Worm (Caenorhabditis elegans) whole organism, L4 larva: ENCODE measurements around the gene sax-2.

Experiments
- D1046.2 ChIP-seq: fragments of 200-800 bp; sonication (Bioruptor generic); IDR thresholded peaks from 2 replicates; pipeline ENCODE4 v1.3.6; 2022; ENCODE audit warnings: missing genetic modification characterization, missing compliant biosample characterization
- F10B5.3 ChIP-seq: sonication (generic microtip); optimal IDR thresholded peaks from 2 replicates; lab custom pipeline; 2016; ENCODE audit warnings: mild to moderate bottlenecking, missing genetic modification characterization, missing compliant biosample characterization
- F26F4.8 ChIP-seq: fragments of 200-800 bp; sonication (Bioruptor generic); conservative IDR thresholded peaks from 2 replicates; pipeline ENCODE4 v1.3.6; 2022; ENCODE audit warnings: missing genetic modification characterization, missing compliant biosample characterization
- F37D6.2 ChIP-seq: sonication (generic microtip); optimal IDR thresholded peaks from 2 replicates; lab custom pipeline; 2016; ENCODE audit warnings: mild to moderate bottlenecking, missing genetic modification characterization, missing compliant biosample characterization
- R02D3.7 ChIP-seq: fragments of 150-350 bp; sonication (generic microtip); optimal IDR thresholded peaks from 3 replicates; lab custom pipeline; 2014; ENCODE audit warnings: missing biosample characterization, missing genetic modification characterization
- Y5F2A.4 ChIP-seq: fragments of 200-800 bp; sonication (Bioruptor generic); optimal IDR thresholded peaks from 2 replicates; lab custom pipeline; 2018; ENCODE audit warnings: mild to moderate bottlenecking, missing genetic modification characterization, missing compliant biosample characterization
- ZK546.5 ChIP-seq, 2 experiments: sonication (generic microtip); optimal IDR thresholded peaks; 2 replicates each; lab custom pipeline; 2017; ENCODE audit warnings: missing biosample characterization in 2 of 2, missing genetic modification characterization in 2 of 2
- ama-1 ChIP-seq: fragments of 150-350 bp; optimal IDR thresholded peaks from 2 replicates; lab custom pipeline; 2014; ENCODE audit warnings: inconsistent platforms, mixed read lengths
- ceh-20 ChIP-seq: fragments of 200-800 bp; sonication (Bioruptor generic); IDR thresholded peaks from 2 replicates; pipeline ENCODE4 v1.3.6; 2022; ENCODE audit warnings: missing genetic modification reagents, missing genetic modification characterization, missing compliant biosample characterization
- ces-1 ChIP-seq: fragments of 150-350 bp; sonication (generic microtip); optimal IDR thresholded peaks from 4 replicates; lab custom pipeline; 2014; ENCODE audit warnings: missing biosample characterization, missing genetic modification reagents, missing genetic modification characterization
- daf-12 ChIP-seq: fragments of 150-350 bp; optimal IDR thresholded peaks from 2 replicates; lab custom pipeline; 2014; ENCODE audit warnings: missing biosample characterization, missing genetic modification reagents, missing genetic modification characterization
- daf-19 ChIP-seq: fragments of 200-800 bp; sonication (Bioruptor generic); conservative IDR thresholded peaks from 2 replicates; pipeline ENCODE4 v1.3.6; 2022; ENCODE audit warnings: missing genetic modification characterization, missing compliant biosample characterization
- daf-8 ChIP-seq: fragments of 200-800 bp; sonication (Bioruptor generic); IDR thresholded peaks from 2 replicates; pipeline ENCODE4 v1.3.6; 2022; ENCODE audit warnings: missing genetic modification characterization, missing compliant biosample characterization
- dmd-8 ChIP-seq: fragments of 200-800 bp; sonication (Bioruptor generic); IDR thresholded peaks from 2 replicates; pipeline ENCODE4 v1.3.6; 2022; ENCODE audit warnings: missing genetic modification characterization, missing compliant biosample characterization
- duxl-1 ChIP-seq: sonication (generic microtip); optimal IDR thresholded peaks from 2 replicates; lab custom pipeline; 2016; ENCODE audit warnings: mild to moderate bottlenecking, missing genetic modification characterization, moderate library complexity, missing compliant biosample characterization; ENCODE audit not compliant: poor library complexity
- egl-43 ChIP-seq: fragments of 200-800 bp; sonication (Bioruptor generic); IDR thresholded peaks from 2 replicates; pipeline ENCODE4 v1.3.6; 2022; ENCODE audit warnings: missing genetic modification reagents, missing genetic modification characterization, missing compliant biosample characterization
- hif-1 ChIP-seq, 2 experiments: sonication (generic microtip); optimal IDR thresholded peaks; 2 replicates each; lab custom pipeline; 2016 to 2017; ENCODE audit warnings: missing compliant biosample characterization in 2 of 2, missing genetic modification characterization in 2 of 2, missing genetic modification reagents in 2 of 2, missing genotype in 2 of 2, mild to moderate bottlenecking in 1 of 2
- hlh-30 ChIP-seq: sonication (generic microtip); optimal IDR thresholded peaks from 2 replicates; lab custom pipeline; 2017; ENCODE audit warnings: antibody characterized with exemption, mild to moderate bottlenecking, missing genetic modification characterization, missing compliant biosample characterization; ENCODE audit not compliant: insufficient read depth
- hmg-1.1 ChIP-seq: fragments of 200-800 bp; sonication (Bioruptor generic); IDR thresholded peaks from 2 replicates; pipeline ENCODE4 v1.3.6; 2022; ENCODE audit warnings: missing genetic modification reagents, missing genetic modification characterization, missing compliant biosample characterization
- jun-1 ChIP-seq: fragments of 150-350 bp; optimal IDR thresholded peaks from 2 replicates; lab custom pipeline; 2014; ENCODE audit warnings: missing biosample characterization, missing genetic modification reagents, missing genetic modification characterization
- lim-7 ChIP-seq: fragments of 200-800 bp; sonication (Bioruptor generic); IDR thresholded peaks from 2 replicates; pipeline ENCODE4 v1.3.6; 2022; ENCODE audit warnings: missing genetic modification characterization, missing compliant biosample characterization
- lin-1 ChIP-seq: fragments of 200-800 bp; sonication (Bioruptor generic); IDR thresholded peaks from 2 replicates; pipeline ENCODE4 v1.3.6; 2022; ENCODE audit warnings: missing genetic modification reagents, missing genetic modification characterization, missing compliant biosample characterization
- lin-13 ChIP-seq: fragments of 150-350 bp; optimal IDR thresholded peaks from 2 replicates; lab custom pipeline; 2014; ENCODE audit warnings: missing biosample characterization, missing genetic modification reagents, missing genetic modification characterization
- lin-15B ChIP-seq: fragments of 150-350 bp; sonication (generic microtip); optimal IDR thresholded peaks from 3 replicates; lab custom pipeline; 2014; ENCODE audit warnings: missing biosample characterization, missing genetic modification characterization
- lin-39 ChIP-seq: fragments of 150-350 bp; optimal IDR thresholded peaks from 2 replicates; lab custom pipeline; 2014; ENCODE audit warnings: missing biosample characterization, missing genetic modification reagents, missing genetic modification characterization
- lir-3 ChIP-seq: sonication (generic microtip); optimal IDR thresholded peaks from 2 replicates; lab custom pipeline; 2016; ENCODE audit warnings: mild to moderate bottlenecking, missing genetic modification characterization, missing compliant biosample characterization
- madf-5 ChIP-seq, 2 experiments: fragments of 200-800 bp; sonication (Bioruptor generic); IDR thresholded peaks; 2 replicates each; pipeline ENCODE4 v1.3.6; 2022; ENCODE audit warnings: missing compliant biosample characterization in 2 of 2, missing genetic modification characterization in 2 of 2
- madf-9 ChIP-seq: fragments of 200-800 bp; sonication (Bioruptor generic); conservative IDR thresholded peaks from 2 replicates; pipeline ENCODE4 v1.3.6; 2022; ENCODE audit warnings: missing genetic modification reagents, missing genetic modification characterization, missing compliant biosample characterization
- mdt-29 ChIP-seq: fragments of 200-800 bp; sonication (Bioruptor generic); IDR thresholded peaks from 2 replicates; pipeline ENCODE4 v1.3.6; 2022; ENCODE audit warnings: missing genetic modification reagents, missing genetic modification characterization, missing compliant biosample characterization
- mxl-2 ChIP-seq: fragments of 200-800 bp; sonication (Bioruptor generic); conservative IDR thresholded peaks from 2 replicates; pipeline ENCODE4 v1.3.6; 2022; ENCODE audit warnings: missing genetic modification reagents, missing genetic modification characterization, missing compliant biosample characterization
- nhr-102 ChIP-seq: sonication (generic microtip); optimal IDR thresholded peaks from 2 replicates; lab custom pipeline; 2016; ENCODE audit warnings: mild to moderate bottlenecking, missing genetic modification characterization, moderate library complexity, missing compliant biosample characterization
- nhr-111 ChIP-seq: fragments of 200-800 bp; sonication (Bioruptor generic); optimal IDR thresholded peaks from 2 replicates; lab custom pipeline; 2018; ENCODE audit warnings: mild to moderate bottlenecking, missing genetic modification characterization, missing compliant biosample characterization
- nhr-237 ChIP-seq: sonication (generic microtip); optimal IDR thresholded peaks from 2 replicates; lab custom pipeline; 2017; ENCODE audit warnings: missing biosample characterization, missing genetic modification characterization
- nhr-28 ChIP-seq: fragments of 150-350 bp; optimal IDR thresholded peaks from 2 replicates; lab custom pipeline; 2014; ENCODE audit warnings: missing biosample characterization, missing genetic modification characterization
- nhr-41 ChIP-seq: fragments of 200-800 bp; sonication (Bioruptor generic); IDR thresholded peaks from 2 replicates; pipeline ENCODE4 v1.3.6; 2022; ENCODE audit warnings: missing genetic modification reagents, missing genetic modification characterization, missing compliant biosample characterization
- nhr-6 ChIP-seq: fragments of 150-350 bp; optimal IDR thresholded peaks from 2 replicates; lab custom pipeline; 2014; ENCODE audit warnings: missing biosample characterization, missing genetic modification characterization
- pha-4 ChIP-seq, 2 experiments: fragments of 150-350 bp in 1 of 2; fragments of 200-800 bp in 1 of 2; sonication (Bioruptor generic) in 1 of 2; IDR thresholded peaks in 1 of 2; optimal IDR thresholded peaks in 1 of 2; 2 replicates each; pipeline versions ENCODE4 v1.3.6 to Lab custom; 2014 to 2022; ENCODE audit warnings: missing genetic modification characterization in 2 of 2, missing genetic modification reagents in 2 of 2, missing biosample characterization in 1 of 2, missing compliant biosample characterization in 1 of 2
- php-3 ChIP-seq: fragments of 200-800 bp; sonication (Bioruptor generic); IDR thresholded peaks from 2 replicates; pipeline ENCODE4 v1.3.6; 2022; ENCODE audit warnings: missing genetic modification reagents, missing genetic modification characterization, missing compliant biosample characterization
- pqm-1 ChIP-seq: sonication (generic microtip); optimal IDR thresholded peaks from 2 replicates; lab custom pipeline; 2017; ENCODE audit warnings: missing biosample characterization, missing genetic modification characterization
- saeg-2 ChIP-seq: fragments of 200-800 bp; sonication (Bioruptor generic); IDR thresholded peaks from 2 replicates; pipeline ENCODE4 v1.3.6; 2022; ENCODE audit warnings: missing genetic modification reagents, missing genetic modification characterization, missing compliant biosample characterization
- set-16 ChIP-seq: fragments of 200-800 bp; sonication (Bioruptor generic); IDR thresholded peaks from 2 replicates; pipeline ENCODE4 v1.3.6; 2022; ENCODE audit warnings: missing genetic modification reagents, missing genetic modification characterization, missing compliant biosample characterization
- snpc-1.2 ChIP-seq: fragments of 200-800 bp; sonication (Bioruptor generic); IDR thresholded peaks from 2 replicates; pipeline ENCODE4 v1.3.6; 2022; ENCODE audit warnings: missing genetic modification reagents, missing genetic modification characterization, missing compliant biosample characterization
- snpc-4 ChIP-seq: fragments of 150-350 bp; optimal IDR thresholded peaks from 2 replicates; lab custom pipeline; 2014; ENCODE audit warnings: missing biosample characterization, missing genetic modification characterization
- spr-3 ChIP-seq: fragments of 200-800 bp; sonication (Bioruptor generic); optimal IDR thresholded peaks from 2 replicates; lab custom pipeline; 2018; ENCODE audit warnings: mild to moderate bottlenecking, missing genetic modification characterization, missing compliant biosample characterization
- tra-1 ChIP-seq: fragments of 200-800 bp; sonication (Bioruptor generic); IDR thresholded peaks from 2 replicates; pipeline ENCODE4 v1.3.6; 2022; ENCODE audit warnings: missing genetic modification reagents, missing genetic modification characterization, missing compliant biosample characterization
- unc-130 ChIP-seq: sonication (generic microtip); optimal IDR thresholded peaks from 2 replicates; lab custom pipeline; 2016; ENCODE audit warnings: missing genetic modification reagents, missing genetic modification characterization, missing compliant biosample characterization
- vab-7 ChIP-seq: fragments of 200-800 bp; sonication (Bioruptor generic); IDR thresholded peaks from 2 replicates; pipeline ENCODE4 v1.3.6; 2022; ENCODE audit warnings: missing genetic modification reagents, missing genetic modification characterization, missing compliant biosample characterization
- zag-1 ChIP-seq: fragments of 150-350 bp; optimal IDR thresholded peaks from 2 replicates; lab custom pipeline; 2014; ENCODE audit warnings: missing biosample characterization, missing genetic modification characterization
- zip-11 ChIP-seq: fragments of 200-800 bp; sonication (Bioruptor generic); IDR thresholded peaks from 2 replicates; pipeline ENCODE4 v1.3.6; 2022; ENCODE audit warnings: missing genetic modification characterization, missing compliant biosample characterization
- ztf-11 ChIP-seq: fragments of 150-350 bp; optimal IDR thresholded peaks from 2 replicates; lab custom pipeline; 2014; ENCODE audit warnings: missing biosample characterization, missing genetic modification characterization
- ztf-7 ChIP-seq: fragments of 150-350 bp; optimal IDR thresholded peaks from 2 replicates; lab custom pipeline; 2014; ENCODE audit warnings: missing biosample characterization, missing genetic modification characterization

The sax-2 gene

DNA sequence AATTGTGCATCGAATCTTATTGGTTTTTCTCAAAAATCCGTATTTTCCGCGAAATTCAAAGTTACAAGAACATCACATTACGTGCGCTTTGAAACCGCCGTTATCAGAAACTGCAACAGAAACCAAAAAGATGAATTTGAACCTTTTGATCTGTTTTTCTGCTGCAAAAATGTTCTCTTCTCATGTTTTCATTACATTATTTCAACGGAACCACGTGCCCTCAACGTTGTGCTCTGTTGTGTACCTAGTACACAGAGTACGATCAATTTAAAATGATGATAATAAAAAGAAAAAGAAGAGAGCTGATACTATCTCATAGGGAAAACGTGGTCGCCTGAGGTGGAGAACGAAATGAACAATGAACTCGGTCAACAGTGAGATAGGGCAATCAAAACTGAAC lies 31.4 kb upstream of the sax-2 start (continued):
- TF ChIP-seq unc-130 (GFP tag; lab: Kevin White, UChicago) (no peak), R02D3.7 (tag; lab: Kevin White, UChicago) (no peak), nhr-6 (no peak), nhr-28 (tag; lab: Kevin White, UChicago) (peak; percentile 97), lin-15B (no peak), Y5F2A.4 (GFP tag; lab: Kevin White, UChicago) (no peak), zip-11 (GFP tag; lab: Robert Waterston, UW) (no peak), snpc-4 (no peak), D1046.2 (GFP tag; lab: Robert Waterston, UW) (no peak), saeg-2 (GFP tag; lab: Robert Waterston, UW) (no peak), mxl-2 (GFP tag; lab: Robert Waterston, UW) (no peak), lin-1 (GFP tag; lab: Robert Waterston, UW) (no peak), tra-1 (GFP tag; lab: Robert Waterston, UW) (peak; percentile 61; the same call in 1 of the 2 replicates), lir-3 (tag; lab: Kevin White, UChicago) (no peak), set-16 (no peak), ztf-7 (tag; lab: Kevin White, UChicago) (no peak), nhr-102 (tag; lab: Kevin White, UChicago) (peak; percentile 53), lin-39 (no peak), nhr-237 (tag; lab: Kevin White, UChicago) (no peak), hmg-1.1 (GFP tag; lab: Robert Waterston, UW) (no peak), madf-5 (GFP tag; IDR thresholded peaks at IDR 0.05; lab: Robert Waterston, UW) (no peak), daf-8 (GFP tag; lab: Robert Waterston, UW) (no peak), F37D6.2 (no peak), snpc-1.2 (GFP tag; lab: Robert Waterston, UW) (no peak), hlh-30 (peak; percentile 89), lim-7 (GFP tag; lab: Robert Waterston, UW) (no peak), nhr-111 (GFP tag; lab: Kevin White, UChicago) (no peak), ceh-20 (GFP tag; lab: Robert Waterston, UW) (0 out of 2 replicates have a peak, but pooled peaks have one; percentile 38), pha-4 (GFP tag; IDR thresholded peaks at IDR 0.05; lab: Robert Waterston, UW) (peak; percentile 46; the same call in 1 of the 2 replicates), pha-4 (tag; optimal IDR thresholded peaks at IDR 0.05; lab: Kevin White, UChicago) (peak; percentile 84), nhr-41 (no peak), hif-1 (tag; optimal IDR thresholded peaks at IDR 0.05; lab: Kevin White, UChicago) (peak in 1 of 2 experiments; percentile 66), ztf-11 (tag; lab: Kevin White, UChicago) (no peak), daf-19 (GFP tag; lab: Robert Waterston, UW) (no peak), php-3 (GFP tag; lab: Robert Waterston, UW) (0 out of 2 replicates have a peak, but pooled peaks have one; percentile 43), F10B5.3 (tag; lab: Kevin White, UChicago) (no peak), duxl-1 (tag; lab: Kevin White, UChicago) (no peak), ama-1 (no peak), vab-7 (GFP tag; lab: Robert Waterston, UW) (no peak), zag-1 (tag; lab: Kevin White, UChicago) (no peak), daf-12 (tag; lab: Kevin White, UChicago) (no peak), lin-13 (GFP tag; lab: Kevin White, UChicago) (no peak), ces-1 (no peak), mdt-29 (GFP tag; lab: Robert Waterston, UW) (no peak), spr-3 (GFP tag; lab: Kevin White, UChicago) (no peak), ZK546.5 (tag; optimal IDR thresholded peaks at IDR 0.05; lab: Kevin White, UChicago) (no peak), jun-1 (tag; lab: Kevin White, UChicago) (no peak), dmd-8 (GFP tag; lab: Robert Waterston, UW) (no peak), egl-43 (GFP tag; lab: Robert Waterston, UW) (no peak), F26F4.8 (GFP tag; lab: Robert Waterston, UW) (no peak), madf-9 (GFP tag; lab: Robert Waterston, UW) (no peak), pqm-1 (peak; percentile 64)
